Worm (Caenorhabditis elegans) whole organism, L1 larva: ENCODE data around the gene C56G2.9.
A peak's percentile ranks its signal among the peaks of the same experiment; 100 is the strongest.

ENCODE experiments used
- C04F5.9 ChIP-seq: sonication (generic microtip); optimal IDR thresholded peaks from 2 replicates; lab custom pipeline; 2016; ENCODE audit warnings: missing genetic modification characterization, missing compliant biosample characterization
- C34B4.2 ChIP-seq: sonication (generic microtip); optimal IDR thresholded peaks from 2 replicates; lab custom pipeline; 2017; ENCODE audit warnings: mild to moderate bottlenecking, missing genetic modification characterization, missing compliant biosample characterization
- F16B12.6 ChIP-seq: fragments of 150-350 bp; optimal IDR thresholded peaks from 2 replicates; lab custom pipeline; 2014; ENCODE audit warnings: missing biosample characterization, missing genetic modification characterization
- Y116A8C.19 ChIP-seq: sonication (generic microtip); optimal IDR thresholded peaks from 2 replicates; lab custom pipeline; 2016; ENCODE audit warnings: missing compliant biosample characterization, missing genetic modification characterization, borderline replicate concordance
- aha-1 ChIP-seq: fragments of 150-350 bp; optimal IDR thresholded peaks from 2 replicates; lab custom pipeline; 2014; ENCODE audit warnings: missing biosample characterization, missing genetic modification characterization
- blmp-1 ChIP-seq: fragments of 150-350 bp; optimal IDR thresholded peaks from 2 replicates; lab custom pipeline; 2014; ENCODE audit warnings: missing biosample characterization, missing genetic modification characterization
- ceh-63 ChIP-seq: fragments of 200-800 bp; sonication (Bioruptor generic); optimal IDR thresholded peaks from 2 replicates; lab custom pipeline; 2018; ENCODE audit warnings: mild to moderate bottlenecking, missing genetic modification characterization, missing compliant biosample characterization
- ceh-82 ChIP-seq, 3 experiments: fragments of 150-350 bp in 1 of 3; sonication (generic microtip) in 2 of 3; optimal IDR thresholded peaks; 2 replicates each; lab custom pipeline; 2014 to 2017; ENCODE audit warnings: missing biosample characterization in 3 of 3, missing genetic modification characterization in 3 of 3
- ceh-90 ChIP-seq: sonication (generic microtip); optimal IDR thresholded peaks from 2 replicates; lab custom pipeline; 2016; ENCODE audit warnings: missing genetic modification characterization, missing compliant biosample characterization
- dsc-1 ChIP-seq: sonication (generic microtip); optimal IDR thresholded peaks from 2 replicates; lab custom pipeline; 2016; ENCODE audit warnings: mild to moderate bottlenecking, missing genetic modification characterization, missing compliant biosample characterization
- efl-1 ChIP-seq, 4 experiments: fragments of 150-350 bp; optimal IDR thresholded peaks in 3 of 4; peaks in 1 of 4; 1 replicate in 1 of 4; 2 replicates in 3 of 4; lab custom pipeline; 2014; ENCODE audit warnings: missing biosample characterization in 2 of 4, missing genetic modification characterization in 2 of 4, missing genetic modification reagents in 2 of 4
- efl-3 ChIP-seq: fragments of 200-800 bp; sonication (Bioruptor generic); optimal IDR thresholded peaks from 2 replicates; lab custom pipeline; 2018; ENCODE audit warnings: mild to moderate bottlenecking, missing genetic modification characterization, missing compliant biosample characterization
- egl-13 ChIP-seq: sonication (generic microtip); optimal IDR thresholded peaks from 2 replicates; lab custom pipeline; 2016; ENCODE audit warnings: missing genotype, missing genetic modification reagents, missing genetic modification characterization, missing compliant biosample characterization
- egl-27 ChIP-seq, 2 experiments: fragments of 150-350 bp in 1 of 2; sonication (generic microtip); optimal IDR thresholded peaks; 3 replicates each; lab custom pipeline; 2017 to 2018; ENCODE audit warnings: missing biosample characterization in 2 of 2, missing genetic modification characterization in 2 of 2, missing genetic modification reagents in 2 of 2
- elt-2 ChIP-seq: sonication (generic microtip); optimal IDR thresholded peaks from 2 replicates; lab custom pipeline; 2016; ENCODE audit warnings: missing genetic modification characterization, mild to moderate bottlenecking, inconsistent platforms, missing compliant biosample characterization, missing genetic modification reagents
- elt-3 ChIP-seq, 6 experiments: fragments of 150-350 bp in 1 of 6; sonication (generic microtip); optimal IDR thresholded peaks; 2 replicates each; lab custom pipeline; 2017 to 2018; ENCODE audit warnings: missing biosample characterization in 6 of 6, missing genetic modification characterization in 6 of 6, inconsistent platforms in 1 of 6
- ets-5 ChIP-seq: fragments of 200-800 bp; sonication (Bioruptor generic); IDR thresholded peaks from 2 replicates; pipeline ENCODE4 v1.3.6; 2022; ENCODE audit warnings: missing genetic modification characterization, missing compliant biosample characterization
- fkh-10 ChIP-seq: sonication (generic microtip); optimal IDR thresholded peaks from 2 replicates; lab custom pipeline; 2017; ENCODE audit warnings: missing biosample characterization, missing genetic modification reagents, missing genetic modification characterization
- hlh-17 ChIP-seq: fragments of 200-800 bp; sonication (Bioruptor generic); optimal IDR thresholded peaks from 2 replicates; lab custom pipeline; 2018; ENCODE audit warnings: missing genetic modification characterization, mild to moderate bottlenecking, missing compliant biosample characterization, moderate library complexity, borderline replicate concordance
- irx-1 ChIP-seq: sonication (generic microtip); optimal IDR thresholded peaks from 2 replicates; lab custom pipeline; 2016; ENCODE audit warnings: missing genetic modification characterization, missing compliant biosample characterization
- lin-14 ChIP-seq: fragments of 200-800 bp; sonication (Bioruptor generic); optimal IDR thresholded peaks from 2 replicates; lab custom pipeline; 2018; ENCODE audit warnings: mild to moderate bottlenecking, missing genetic modification characterization, moderate library complexity, missing compliant biosample characterization
- lin-15B ChIP-seq: fragments of 150-350 bp; sonication (generic microtip); optimal IDR thresholded peaks from 3 replicates; lab custom pipeline; 2014; ENCODE audit warnings: missing biosample characterization, missing genetic modification characterization
- lin-35 ChIP-seq, 2 experiments: fragments of 150-350 bp; optimal IDR thresholded peaks; 2 replicates each; lab custom pipeline; 2014; ENCODE audit warnings: missing biosample characterization in 2 of 2, missing genetic modification characterization in 2 of 2, missing genetic modification reagents in 2 of 2
- lin-39 ChIP-seq: fragments of 150-350 bp; optimal IDR thresholded peaks from 2 replicates; lab custom pipeline; 2014; ENCODE audit warnings: missing biosample characterization, missing genetic modification reagents, missing genetic modification characterization
- lsy-2 ChIP-seq, 2 experiments: fragments of 150-350 bp; optimal IDR thresholded peaks; 2 replicates each; lab custom pipeline; 2014; ENCODE audit warnings: missing biosample characterization in 2 of 2, missing genetic modification characterization in 2 of 2
- mab-9 ChIP-seq: fragments of 200-800 bp; sonication (Bioruptor generic); IDR thresholded peaks from 2 replicates; pipeline ENCODE4 v1.3.6; 2022; ENCODE audit warnings: missing genetic modification reagents, missing genetic modification characterization, missing compliant biosample characterization
- mef-2 ChIP-seq: fragments of 150-350 bp; optimal IDR thresholded peaks from 2 replicates; lab custom pipeline; 2014; ENCODE audit warnings: missing biosample characterization, missing genetic modification characterization
- mep-1 ChIP-seq: fragments of 150-350 bp; optimal IDR thresholded peaks from 2 replicates; lab custom pipeline; 2014; ENCODE audit warnings: missing biosample characterization, missing genetic modification characterization
- nhr-11 ChIP-seq: fragments of 150-350 bp; optimal IDR thresholded peaks from 2 replicates; lab custom pipeline; 2014; ENCODE audit warnings: missing biosample characterization, missing genetic modification characterization
- nhr-12 ChIP-seq: sonication (generic microtip); optimal IDR thresholded peaks from 2 replicates; lab custom pipeline; 2017; ENCODE audit warnings: missing biosample characterization, missing genetic modification characterization
- nhr-237 ChIP-seq: fragments of 150-350 bp; optimal IDR thresholded peaks from 2 replicates; lab custom pipeline; 2014; ENCODE audit warnings: missing biosample characterization, missing genetic modification characterization
- nhr-28 ChIP-seq: fragments of 150-350 bp; optimal IDR thresholded peaks from 2 replicates; lab custom pipeline; 2014; ENCODE audit warnings: missing biosample characterization, missing genetic modification characterization
- nhr-47 ChIP-seq: sonication (generic microtip); optimal IDR thresholded peaks from 2 replicates; lab custom pipeline; 2016; ENCODE audit warnings: mild to moderate bottlenecking, missing genetic modification characterization, moderate library complexity, missing compliant biosample characterization
- nhr-71 ChIP-seq: sonication (generic microtip); optimal IDR thresholded peaks from 2 replicates; lab custom pipeline; 2016; ENCODE audit warnings: mild to moderate bottlenecking, missing genetic modification characterization, moderate library complexity, missing compliant biosample characterization
- nhr-76 ChIP-seq: sonication (generic microtip); optimal IDR thresholded peaks from 2 replicates; lab custom pipeline; 2017; ENCODE audit warnings: missing biosample characterization, missing genetic modification characterization
- nhr-84 ChIP-seq: sonication (generic microtip); optimal IDR thresholded peaks from 2 replicates; lab custom pipeline; 2017; ENCODE audit warnings: missing biosample characterization, missing genetic modification characterization
- nhr-85 ChIP-seq: sonication (generic microtip); peaks from one replicate; lab custom pipeline; 2016; ENCODE audit warnings: missing genetic modification characterization, inconsistent platforms, missing compliant biosample characterization
- pag-3 ChIP-seq: sonication (generic microtip); optimal IDR thresholded peaks from 2 replicates; lab custom pipeline; 2017; ENCODE audit warnings: missing genetic modification characterization, mild to moderate bottlenecking, missing compliant biosample characterization, antibody characterized with exemption, borderline replicate concordance; ENCODE audit not compliant: insufficient read depth
- pqm-1 ChIP-seq: sonication (generic microtip); optimal IDR thresholded peaks from 3 replicates; lab custom pipeline; 2017; ENCODE audit warnings: missing biosample characterization, missing genetic modification characterization
- rnt-1 ChIP-seq: sonication (generic microtip); optimal IDR thresholded peaks from 2 replicates; lab custom pipeline; 2016; ENCODE audit warnings: mild to moderate bottlenecking, missing genetic modification characterization, moderate library complexity, missing compliant biosample characterization
- skn-1 ChIP-seq: fragments of 150-350 bp; optimal IDR thresholded peaks from 2 replicates; lab custom pipeline; 2014; ENCODE audit warnings: missing biosample characterization, missing genetic modification characterization
- snpc-4 ChIP-seq: fragments of 150-350 bp; optimal IDR thresholded peaks from 2 replicates; lab custom pipeline; 2014; ENCODE audit warnings: missing biosample characterization, missing genetic modification characterization
- sox-4 ChIP-seq: sonication (generic microtip); optimal IDR thresholded peaks from 2 replicates; lab custom pipeline; 2016; ENCODE audit warnings: missing genetic modification characterization, missing compliant biosample characterization
- unc-30 ChIP-seq: sonication (generic microtip); optimal IDR thresholded peaks from 2 replicates; lab custom pipeline; 2017; ENCODE audit warnings: missing biosample characterization, missing genetic modification characterization
- unc-62 ChIP-seq: fragments of 150-350 bp; optimal IDR thresholded peaks from 2 replicates; lab custom pipeline; 2014; ENCODE audit warnings: missing biosample characterization, missing genetic modification reagents, missing genetic modification characterization
- vab-15 ChIP-seq: sonication (generic microtip); optimal IDR thresholded peaks from 2 replicates; lab custom pipeline; 2017; ENCODE audit warnings: missing genotype, mild to moderate bottlenecking, missing genetic modification characterization, missing compliant biosample characterization
- xbp-1 ChIP-seq: sonication (generic microtip); optimal IDR thresholded peaks from 2 replicates; lab custom pipeline; 2016; ENCODE audit warnings: missing genetic modification characterization, missing compliant biosample characterization
- zag-1 ChIP-seq: fragments of 150-350 bp; optimal IDR thresholded peaks from 2 replicates; lab custom pipeline; 2014; ENCODE audit warnings: missing biosample characterization, missing genetic modification characterization
- ztf-11 ChIP-seq, 2 experiments: sonication (generic microtip); optimal IDR thresholded peaks; 2 replicates each; lab custom pipeline; 2016 to 2017; ENCODE audit warnings: missing genetic modification characterization in 2 of 2, missing biosample characterization in 1 of 2, missing compliant biosample characterization in 1 of 2
- ztf-4 ChIP-seq: fragments of 150-350 bp; optimal IDR thresholded peaks from 2 replicates; lab custom pipeline; 2014; ENCODE audit warnings: missing biosample characterization, missing genetic modification characterization

C56G2.9 gene

DNA sequence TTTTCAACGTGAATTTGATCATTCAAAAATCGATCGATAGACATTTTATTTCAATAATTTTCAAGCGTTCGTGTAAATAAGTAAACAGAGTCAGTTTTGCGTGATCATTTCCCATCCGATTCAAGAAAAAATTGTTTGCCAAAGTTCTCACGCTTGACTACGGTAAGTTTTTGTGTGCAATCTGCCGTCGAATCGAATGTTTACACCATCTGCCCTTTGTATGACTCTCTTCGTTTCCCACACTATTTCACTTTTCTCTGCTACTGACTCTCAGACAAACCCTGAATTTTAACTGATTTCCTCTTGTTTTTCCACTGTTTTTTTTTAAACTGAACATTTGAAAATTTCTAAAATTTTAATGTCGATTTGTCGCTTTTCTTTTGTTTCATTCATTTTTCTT lies 1.6 kb upstream of the C56G2.9 start (continued):
- TF ChIP-seq xbp-1 (tag; lab: Kevin White, UChicago) (peak; percentile 80), pag-3 (tag; lab: Kevin White, UChicago) (peak; percentile 49), nhr-28 (tag; lab: Kevin White, UChicago) (no peak), C34B4.2 (tag; lab: Kevin White, UChicago) (no peak), blmp-1 (tag; lab: Kevin White, UChicago) (peak; percentile 28), Y116A8C.19 (tag; lab: Kevin White, UChicago) (no peak), nhr-76 (no peak), nhr-84 (tag; lab: Kevin White, UChicago) (no peak), nhr-12 (tag; lab: Kevin White, UChicago) (no peak), snpc-4 (peak; percentile 70), egl-13 (tag; lab: Kevin White, UChicago) (no peak), ceh-63 (no peak), nhr-237 (tag; lab: Kevin White, UChicago) (peak; percentile 52), aha-1 (no peak), skn-1 (peak; percentile 66), vab-15 (tag; lab: Kevin White, UChicago) (no peak), zag-1 (tag; lab: Kevin White, UChicago) (peak; percentile 84), mef-2 (no peak), unc-62 (GFP tag; lab: Kevin White, UChicago) (no peak), sox-4 (no peak), lsy-2 (tag; optimal IDR thresholded peaks at IDR 0.05; lab: Kevin White, UChicago) (peak; percentile 98 to 99), nhr-71 (peak; percentile 93), elt-2 (tag; lab: Kevin White, UChicago) (peak; percentile 39), lin-15B (peak; percentile 51), efl-3 (GFP tag; lab: Kevin White, UChicago) (no peak), irx-1 (tag; lab: Kevin White, UChicago) (peak; percentile 84), nhr-47 (peak; percentile 90), nhr-11 (no peak), F16B12.6 (peak; percentile 97), dsc-1 (tag; lab: Kevin White, UChicago) (peak; percentile 84), nhr-85 (tag; lab: Kevin White, UChicago) (peak; percentile 94), C04F5.9 (tag; lab: Kevin White, UChicago) (peak; percentile 71), pqm-1 (tag; lab: Kevin White, UChicago) (no peak), ceh-82 (tag; optimal IDR thresholded peaks at IDR 0.05; lab: Kevin White, UChicago) (peak; percentile 76 to 85 (median 79)), ztf-11 (tag; optimal IDR thresholded peaks at IDR 0.05; lab: Kevin White, UChicago) (peak in 1 of 2 experiments; percentile 40), fkh-10 (GFP tag; lab: Kevin White, UChicago) (peak; percentile 12), lin-14 (GFP tag; lab: Kevin White, UChicago) (peak; percentile 91), hlh-17 (GFP tag; lab: Kevin White, UChicago) (no peak), ceh-90 (tag; lab: Kevin White, UChicago) (peak; percentile 21), unc-30 (tag; lab: Kevin White, UChicago) (no peak), elt-3 (tag; optimal IDR thresholded peaks at IDR 0.05; lab: Kevin White, UChicago) (peak in 3 of 6 experiments; percentile 25 to 68 (median 64)), rnt-1 (peak; percentile 93), ztf-4 (tag; lab: Kevin White, UChicago) (peak; percentile 68), mep-1 (tag; lab: Kevin White, UChicago) (peak; percentile 89), efl-1 (optimal IDR thresholded peaks at IDR 0.05; lab: Kevin White, UChicago) (peak; percentile 85 to 86), efl-1 (GFP tag; optimal IDR thresholded peaks at IDR 0.05 in 1 of 2; lab: Kevin White, UChicago) (peak; percentile 75 to 97), mab-9 (GFP tag; lab: Robert Waterston, UW) (peak; percentile 54), lin-39 (peak; percentile 33), egl-27 (tag; optimal IDR thresholded peaks at IDR 0.05; lab: Kevin White, UChicago) (peak in 1 of 2 experiments; percentile 21), lin-35 (GFP tag; optimal IDR thresholded peaks at IDR 0.05; lab: Kevin White, UChicago) (peak; percentile 84 to 87), ets-5 (no peak)
